Worm (Caenorhabditis elegans): ENCODE measurements around the gene prp-3.
A peak's percentile ranks its signal among the peaks of the same experiment; 100 is the strongest.

DNA sequence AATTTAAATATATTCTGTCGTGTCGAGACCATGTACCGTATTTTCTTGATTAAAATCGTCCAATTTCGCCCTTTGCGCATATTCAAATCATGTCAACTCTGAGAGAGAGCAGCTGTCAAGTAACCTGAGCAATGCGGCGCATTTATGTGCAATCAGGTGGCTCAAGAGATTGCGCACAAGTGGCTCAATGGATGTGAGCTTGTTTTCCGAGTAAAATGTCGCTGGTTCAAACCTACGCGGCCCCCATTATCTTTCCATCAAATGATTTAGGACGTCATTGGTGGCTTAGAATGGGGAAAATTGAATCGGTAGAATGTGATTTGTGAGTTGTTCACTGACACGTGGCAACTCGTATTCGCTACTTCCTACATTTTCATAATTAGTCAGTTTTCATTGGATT lies 4.3 kb upstream of the prp-3 start:
- peak; percentile 14 for TF ChIP-seq nhr-28 (tag; optimal IDR thresholded peaks at IDR 0.05)
- peak; percentile 8 for TF ChIP-seq lsy-2 (tag; optimal IDR thresholded peaks at IDR 0.05)
- peak; percentile 79 for TF ChIP-seq cnd-1 (tag; optimal IDR thresholded peaks at IDR 0.05)
- peak; percentile 4 for TF ChIP-seq pha-4 (tag; optimal IDR thresholded peaks at IDR 0.05)
- no peak for TF ChIP-seq blmp-1 (tag; optimal IDR thresholded peaks at IDR 0.05)
- TF ChIP-seq mep-1 (tag; optimal IDR thresholded peaks at IDR 0.05): no peak
- no peak for TF ChIP-seq snpc-4 (tag; optimal IDR thresholded peaks at IDR 0.05)
- TF ChIP-seq nhr-2 (tag; optimal IDR thresholded peaks at IDR 0.05): no peak
- TF ChIP-seq unc-62 (GFP tag; optimal IDR thresholded peaks at IDR 0.05): peak; percentile 73
- peak; percentile 46 for TF ChIP-seq ceh-43 (GFP tag; optimal IDR thresholded peaks at IDR 0.05)
- TF ChIP-seq elt-1 (tag; optimal IDR thresholded peaks at IDR 0.05; ENCODE audit: borderline replicate concordance, insufficient read depth): no peak
- TF ChIP-seq nhr-237 (tag; optimal IDR thresholded peaks at IDR 0.05): no peak
- TF ChIP-seq ztf-11 (tag; optimal IDR thresholded peaks at IDR 0.05): no peak

Data from whole organism, mixed stage, embryonic.